Worm (Caenorhabditis elegans): ENCODE data around the gene str-84.

- TF ChIP-seq mep-1 (tag; optimal IDR thresholded peaks at IDR 0.05) (no peak), mdl-1 (tag; optimal IDR thresholded peaks at IDR 0.05) (no peak), nhr-11 (tag; optimal IDR thresholded peaks at IDR 0.05) (no peak), lsy-2 (tag; optimal IDR thresholded peaks at IDR 0.05) (no peak), pag-3 (tag; optimal IDR thresholded peaks at IDR 0.05; ENCODE audit: borderline replicate concordance, insufficient read depth) (no peak), blmp-1 (tag; optimal IDR thresholded peaks at IDR 0.05) (no peak), C04F5.9 (tag; optimal IDR thresholded peaks at IDR 0.05) (no peak), lin-13 (GFP tag; optimal IDR thresholded peaks at IDR 0.05) (no peak), lin-15B (tag; optimal IDR thresholded peaks at IDR 0.05) (no peak), ceh-82 (tag; optimal IDR thresholded peaks at IDR 0.05) (no peak)
Measured at ce11 chrV:9013765-9014164, 33.0 kb upstream of the str-84 start, which contains the start of gene srh-201.
